Worm (Caenorhabditis elegans) whole organism, L4/young adult: Measurements from ENCODE around the gene Y45G5AL.1.
A peak's percentile ranks its signal among the peaks of the same experiment; 100 is the strongest.

ENCODE experiments used
- W03F9.2 ChIP-seq: fragments of 150-350 bp; optimal IDR thresholded peaks from 2 replicates; lab custom pipeline; 2014; ENCODE audit warnings: missing biosample characterization, missing genetic modification characterization
- dao-5 ChIP-seq: sonication (generic microtip); optimal IDR thresholded peaks from 2 replicates; lab custom pipeline; 2016; ENCODE audit warnings: missing genotype, missing genetic modification characterization, moderate library complexity, missing compliant biosample characterization
- him-1 ChIP-seq: sonication (generic microtip); optimal IDR thresholded peaks from 2 replicates; lab custom pipeline; 2016; ENCODE audit warnings: missing genotype, missing genetic modification reagents, missing genetic modification characterization, missing compliant biosample characterization

The Y45G5AL.1 gene

ce11 chrV:4181727-4182126 lies 37.4 kb downstream of the Y45G5AL.1 start:
- no peak for TF ChIP-seq W03F9.2 (tag; lab: Kevin White, UChicago)
- TF ChIP-seq him-1 (tag; lab: Kevin White, UChicago): no peak
- TF ChIP-seq dao-5 (tag; lab: Kevin White, UChicago): no peak

- TF ChIP-seq dao-5 (tag; lab: Kevin White, UChicago) (no peak), W03F9.2 (tag; lab: Kevin White, UChicago) (no peak), him-1 (tag; lab: Kevin White, UChicago) (no peak)
Measured at ce11 chrV:4182546-4182945, 38.2 kb downstream of the Y45G5AL.1 start.

DNA sequence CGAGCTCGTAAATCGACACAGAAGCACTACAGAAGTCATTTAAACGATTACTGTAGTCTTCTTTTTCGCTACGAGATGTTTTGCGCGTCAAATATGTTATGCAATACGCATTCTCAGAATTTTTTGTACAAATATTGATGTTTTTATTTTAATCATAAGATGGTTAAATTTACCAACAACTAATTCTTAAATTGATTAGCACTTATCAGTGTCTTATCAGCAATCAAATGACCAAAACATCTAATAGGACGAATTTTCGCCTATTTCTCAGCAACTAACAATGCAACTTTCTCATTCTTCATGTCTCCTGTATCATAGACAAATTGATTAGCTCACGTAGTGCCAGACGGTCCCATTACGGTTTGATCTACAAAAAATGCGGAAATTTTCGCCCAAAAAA lies 41.6 kb downstream of the Y45G5AL.1 start:
- TF ChIP-seq him-1 (tag; lab: Kevin White, UChicago): no peak

DNA sequence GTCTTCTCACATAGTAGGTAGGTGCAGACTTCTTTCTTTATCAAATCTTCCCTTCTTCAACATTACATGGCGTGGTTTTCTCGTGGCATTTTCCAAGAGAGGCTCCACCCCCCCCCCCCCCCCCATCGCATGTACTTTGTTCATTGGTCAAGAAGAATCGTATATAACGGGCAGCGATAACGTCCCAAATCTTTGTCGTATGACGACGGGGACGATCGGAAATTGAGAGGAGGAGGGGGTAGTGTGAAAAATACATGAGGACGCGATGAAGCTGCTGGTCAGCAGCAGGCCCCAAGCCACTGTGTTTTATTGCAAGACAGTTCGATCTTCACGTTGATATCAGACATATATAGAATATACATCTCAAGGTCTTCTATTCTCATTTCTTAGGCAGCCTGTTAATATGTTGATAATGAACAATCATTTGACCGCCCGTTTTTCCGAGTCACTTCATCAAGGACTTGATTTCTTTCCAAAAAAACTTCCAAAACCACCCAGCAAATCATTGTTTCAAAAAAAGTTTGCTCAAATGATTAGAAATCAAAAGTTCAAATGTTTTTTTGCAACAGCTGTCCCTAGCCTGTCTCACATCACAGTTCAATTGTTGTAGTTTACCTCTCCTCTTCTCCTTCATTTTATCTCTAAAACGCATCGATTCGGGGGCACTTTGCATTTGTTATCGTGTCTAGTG lies 42.3 kb downstream of the Y45G5AL.1 start:
- no peak for TF ChIP-seq W03F9.2 (tag; lab: Kevin White, UChicago)
- TF ChIP-seq him-1 (tag; lab: Kevin White, UChicago): no peak
- no peak for TF ChIP-seq dao-5 (tag; lab: Kevin White, UChicago)

DNA sequence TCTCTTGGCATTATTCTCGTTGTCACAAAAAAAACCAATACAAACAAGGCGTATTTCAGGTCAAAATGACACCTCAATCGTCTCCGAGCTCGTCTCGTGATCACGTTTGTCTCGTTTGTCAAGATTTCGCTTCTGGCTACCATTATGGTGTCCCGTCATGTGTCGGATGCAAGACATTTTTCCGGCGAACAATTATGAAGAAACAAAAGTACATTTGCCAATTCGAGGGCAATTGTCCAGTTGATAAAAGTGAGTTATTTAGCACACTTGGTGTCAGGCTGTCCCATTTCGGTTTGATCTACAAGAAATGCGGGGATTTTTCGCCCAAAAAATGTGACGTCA lies 42.8 kb downstream of the Y45G5AL.1 start, which contains the start of gene nhr-114:
Gene nhr-114, plus strand, starts transcription at position 59 of the 342 bp plus-strand sequence.
- TF ChIP-seq dao-5 (tag; lab: Kevin White, UChicago) (no peak), W03F9.2 (tag; lab: Kevin White, UChicago) (no peak), him-1 (tag; lab: Kevin White, UChicago) (no peak)

DNA sequence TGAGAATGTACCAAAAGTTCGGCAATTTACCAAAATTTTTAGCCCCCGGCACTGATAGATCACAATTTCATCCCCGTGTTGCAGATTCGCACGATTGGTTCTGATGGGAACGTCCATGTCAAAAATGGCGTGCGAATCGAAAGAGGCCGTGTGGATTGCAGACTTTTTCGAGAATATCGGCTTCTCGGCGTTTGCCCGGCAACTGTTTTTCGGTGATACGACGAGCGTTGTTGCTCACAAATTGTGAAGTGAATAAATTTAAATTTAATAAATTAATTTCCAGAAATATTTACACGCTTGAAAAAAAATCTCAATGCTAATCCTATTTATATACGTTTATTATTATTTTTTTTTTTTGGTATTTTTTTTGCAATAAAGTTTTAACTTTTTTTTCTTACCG lies 45.3 kb downstream of the Y45G5AL.1 start:
- TF ChIP-seq W03F9.2 (tag; lab: Kevin White, UChicago) (no peak), him-1 (tag; lab: Kevin White, UChicago) (no peak), dao-5 (tag; lab: Kevin White, UChicago) (no peak)

DNA sequence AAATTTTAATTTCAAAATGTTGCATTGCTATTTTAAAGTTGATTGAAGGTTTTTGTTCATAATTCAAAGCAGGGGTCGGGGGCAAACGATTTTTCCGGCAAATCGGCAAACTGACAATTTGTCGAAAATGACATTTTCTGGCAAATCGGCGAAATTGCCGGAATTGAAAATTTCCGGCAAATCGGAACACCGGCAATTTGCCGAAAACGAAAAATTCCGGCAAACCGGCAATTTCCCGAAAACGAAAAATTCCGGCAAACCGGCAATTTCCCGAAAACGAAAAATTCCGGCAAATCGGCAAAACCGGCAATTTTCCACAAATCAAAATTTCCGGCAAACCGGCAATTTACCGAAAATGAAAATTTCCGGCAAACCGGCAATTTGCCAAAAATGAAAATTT lies 45.9 kb downstream of the Y45G5AL.1 start:
- TF ChIP-seq W03F9.2 (tag; lab: Kevin White, UChicago) (no peak), dao-5 (tag; lab: Kevin White, UChicago) (no peak), him-1 (tag; lab: Kevin White, UChicago) (no peak)

- no peak for TF ChIP-seq W03F9.2 (tag; lab: Kevin White, UChicago)
- no peak for TF ChIP-seq him-1 (tag; lab: Kevin White, UChicago)
- no peak for TF ChIP-seq dao-5 (tag; lab: Kevin White, UChicago)
Measured at ce11 chrV:4192688-4193471, 48.6 kb downstream of the Y45G5AL.1 start.

- TF ChIP-seq him-1 (tag; lab: Kevin White, UChicago) (peak; percentile 43), W03F9.2 (tag; lab: Kevin White, UChicago) (no peak), dao-5 (tag; lab: Kevin White, UChicago) (no peak)
Measured at ce11 chrV:4194587-4195211, 50.4 kb downstream of the Y45G5AL.1 start, which contains the start of gene Y45G5AM.9. TSS of gene Y45G5AM.9 (minus strand) at chrV:4194637.

ce11 chrV:4195283-4195682 lies 51.0 kb downstream of the Y45G5AL.1 start, which contains the start of gene algn-5:
TSS of gene algn-5 (plus strand) at chrV:4195577.
- no peak for TF ChIP-seq him-1 (tag; lab: Kevin White, UChicago)
- TF ChIP-seq dao-5 (tag; lab: Kevin White, UChicago): no peak
- no peak for TF ChIP-seq W03F9.2 (tag; lab: Kevin White, UChicago)
